Fruit fly (Drosophila melanogaster) whole organism, embryonic: ENCODE results near the gene Obp99c.

Experiments used
- Abd-B ChIP-seq: fragments of 200-800 bp; sonication (Bioruptor generic); optimal IDR thresholded peaks from 2 replicates; lab custom pipeline; 2018; ENCODE audit warnings: missing biosample characterization, mild to moderate bottlenecking, missing genetic modification characterization, moderate library complexity
- Antp ChIP-seq: fragments of 200-800 bp; sonication (Bioruptor generic); optimal IDR thresholded peaks from 3 replicates; lab custom pipeline; 2016; ENCODE audit warnings: missing biosample characterization, missing genetic modification characterization
- Atf-2 ChIP-seq: fragments of 200-800 bp; sonication (Bioruptor generic); optimal IDR thresholded peaks from 2 replicates; lab custom pipeline; 2016; ENCODE audit warnings: missing biosample characterization, missing genetic modification characterization
- Atf6 ChIP-seq: fragments of 200-800 bp; sonication (Bioruptor generic); IDR thresholded peaks from 2 replicates; pipeline ENCODE4 v1.3.6; 2022; ENCODE audit warnings: missing biosample characterization, missing genetic modification characterization
- Awh ChIP-seq: fragments of 200-800 bp; sonication (Bioruptor generic); IDR thresholded peaks from 2 replicates; pipeline ENCODE4, ENCODE4 v1.3.6; 2022; ENCODE audit warnings: missing biosample characterization, missing genetic modification characterization
- CG10274 ChIP-seq: fragments of 200-800 bp; sonication (Bioruptor generic); optimal IDR thresholded peaks from 3 replicates; lab custom pipeline; 2017; ENCODE audit warnings: missing biosample characterization, mild to moderate bottlenecking, missing genetic modification characterization
- CG12391 ChIP-seq: fragments of 200-800 bp; sonication (Bioruptor generic); optimal IDR thresholded peaks from 3 replicates; lab custom pipeline; 2018; ENCODE audit warnings: missing biosample characterization, mild to moderate bottlenecking, missing genetic modification characterization, moderate library complexity
- CG12769 ChIP-seq: fragments of 200-800 bp; sonication (Bioruptor generic); optimal IDR thresholded peaks from 2 replicates; lab custom pipeline; 2019; ENCODE audit warnings: missing biosample characterization, mild to moderate bottlenecking, missing genetic modification characterization, moderate library complexity
- CG15269 ChIP-seq: fragments of 200-800 bp; sonication (Bioruptor generic); optimal IDR thresholded peaks from 2 replicates; lab custom pipeline; 2018; ENCODE audit warnings: missing biosample characterization, mild to moderate bottlenecking, missing genetic modification characterization, moderate library complexity
- CG17186 ChIP-seq: fragments of 200-800 bp; sonication (Bioruptor generic); optimal IDR thresholded peaks from 3 replicates; lab custom pipeline; 2017; ENCODE audit warnings: missing biosample characterization, missing genetic modification reagents, missing genetic modification characterization
- CG17802 ChIP-seq: fragments of 200-800 bp; sonication (Bioruptor generic); optimal IDR thresholded peaks from 2 replicates; lab custom pipeline; 2018; ENCODE audit warnings: missing biosample characterization, mild to moderate bottlenecking, missing genetic modification characterization, moderate library complexity
- CG32532 ChIP-seq: fragments of 200-800 bp; sonication (Bioruptor generic); IDR thresholded peaks from 2 replicates; pipeline ENCODE4 v1.3.6; 2022; ENCODE audit warnings: missing biosample characterization, missing genetic modification characterization
- CG3726 ChIP-seq: fragments of 200-800 bp; sonication (Bioruptor generic); IDR thresholded peaks from 3 replicates; pipeline ENCODE4, ENCODE4 v1.3.6; 2022; ENCODE audit warnings: missing biosample characterization, missing genetic modification characterization
- CG4404 ChIP-seq: fragments of 200-800 bp; sonication (Bioruptor generic); IDR thresholded peaks from 2 replicates; pipeline ENCODE4 v1.3.6; 2022; ENCODE audit warnings: missing biosample characterization, missing genetic modification characterization
- CG4730 ChIP-seq: fragments of 200-800 bp; sonication (Bioruptor generic); IDR thresholded peaks from 2 replicates; pipeline ENCODE4 v1.3.6; 2022; ENCODE audit warnings: missing biosample characterization, missing genetic modification characterization
- CG6272 ChIP-seq: fragments of 200-800 bp; sonication (Bioruptor generic); IDR thresholded peaks from 2 replicates; pipeline ENCODE4 v1.3.6; 2022; ENCODE audit warnings: missing biosample characterization, missing genetic modification characterization
- CG7271 ChIP-seq: fragments of 200-800 bp; sonication (Bioruptor generic); optimal IDR thresholded peaks from 2 replicates; lab custom pipeline; 2018; ENCODE audit warnings: missing biosample characterization, mild to moderate bottlenecking, missing genetic modification characterization, moderate library complexity
- CG7786 ChIP-seq: fragments of 200-800 bp; sonication (Bioruptor generic); optimal IDR thresholded peaks from 2 replicates; lab custom pipeline; 2016; ENCODE audit warnings: missing biosample characterization, missing genetic modification characterization
- CG9437 ChIP-seq: fragments of 200-800 bp; sonication (Bioruptor generic); optimal IDR thresholded peaks from 2 replicates; lab custom pipeline; 2018; ENCODE audit warnings: missing biosample characterization, mild to moderate bottlenecking, missing genetic modification characterization
- CrebB ChIP-seq: fragments of 200-800 bp; sonication (Bioruptor generic); optimal IDR thresholded peaks from 3 replicates; lab custom pipeline; 2018; ENCODE audit warnings: missing biosample characterization, mild to moderate bottlenecking, missing genetic modification characterization
- D19B ChIP-seq: fragments of 200-800 bp; sonication (Bioruptor generic); optimal IDR thresholded peaks from 2 replicates; lab custom pipeline; 2017; ENCODE audit warnings: missing biosample characterization, mild to moderate bottlenecking, missing genetic modification characterization
- Dfd ChIP-seq, 2 experiments: fragments of >200 bp; optimal IDR thresholded peaks; 2 replicates each; lab custom pipeline; 2017; ENCODE audit warnings: missing biosample characterization in 2 of 2, missing genetic modification characterization in 2 of 2
- Fer2 ChIP-seq: fragments of 200-800 bp; sonication (Bioruptor generic); optimal IDR thresholded peaks from 2 replicates; lab custom pipeline; 2018; ENCODE audit warnings: missing biosample characterization, mild to moderate bottlenecking, missing genetic modification characterization, moderate library complexity
- Hr3 ChIP-seq: fragments of 200-800 bp; sonication (Bioruptor generic); optimal IDR thresholded peaks from 3 replicates; lab custom pipeline; 2016; ENCODE audit warnings: missing biosample characterization, missing genetic modification characterization
- NC2α ChIP-seq: fragments of 200-800 bp; sonication (Bioruptor generic); optimal IDR thresholded peaks from 2 replicates; lab custom pipeline; 2016; ENCODE audit warnings: missing biosample characterization, missing genetic modification characterization
- NK7.1 ChIP-seq: fragments of 200-800 bp; sonication (Bioruptor generic); optimal IDR thresholded peaks from 3 replicates; lab custom pipeline; 2016; ENCODE audit warnings: missing biosample characterization, missing genetic modification characterization
- Optix ChIP-seq: fragments of 200-800 bp; sonication (Bioruptor generic); IDR thresholded peaks from 3 replicates; pipeline ENCODE4 v1.3.6; 2022; ENCODE audit warnings: missing biosample characterization, missing genetic modification characterization
- Poxn ChIP-seq: fragments of 200-800 bp; sonication (Bioruptor generic); IDR thresholded peaks from 2 replicates; pipeline ENCODE4 v1.3.6; 2022; ENCODE audit warnings: missing biosample characterization, missing genetic modification characterization
- Ptx1 ChIP-seq: fragments of 200-800 bp; sonication (Bioruptor generic); IDR thresholded peaks from 2 replicates; pipeline ENCODE4 v1.3.6; 2022; ENCODE audit warnings: missing biosample characterization, missing genetic modification characterization
- Rx ChIP-seq: fragments of 200-800 bp; sonication (Bioruptor generic); IDR thresholded peaks from 2 replicates; pipeline ENCODE4 v1.3.6; 2022; ENCODE audit warnings: missing biosample characterization, missing genetic modification characterization
- Side ChIP-seq: fragments of 200-800 bp; sonication (Bioruptor generic); optimal IDR thresholded peaks from 2 replicates; lab custom pipeline; 2016; ENCODE audit warnings: missing biosample characterization, missing genetic modification characterization
- Sox100B ChIP-seq: fragments of 200-800 bp; sonication (Bioruptor generic); optimal IDR thresholded peaks from 3 replicates; lab custom pipeline; 2018; ENCODE audit warnings: missing biosample characterization, mild to moderate bottlenecking, missing genetic modification characterization
- Stat92E ChIP-seq, 3 experiments: fragments of >200 bp in 2 of 3; fragments of 200-800 bp in 1 of 3; sonication (Bioruptor generic) in 1 of 3; optimal IDR thresholded peaks; 2 replicates each; lab custom pipeline; 2017 to 2019; ENCODE audit warnings: missing biosample characterization in 3 of 3, missing genetic modification characterization in 3 of 3, mild to moderate bottlenecking in 1 of 3, moderate library complexity in 1 of 3
- YL-1 ChIP-seq: fragments of 200-800 bp; sonication (Bioruptor generic); optimal IDR thresholded peaks from 3 replicates; lab custom pipeline; 2017; ENCODE audit warnings: missing biosample characterization, mild to moderate bottlenecking, missing genetic modification characterization
- ab ChIP-seq: fragments of 200-800 bp; sonication (Bioruptor generic); optimal IDR thresholded peaks from 2 replicates; lab custom pipeline; 2016; ENCODE audit warnings: missing biosample characterization, missing genetic modification characterization
- amos ChIP-seq: fragments of 200-800 bp; sonication (Bioruptor generic); IDR thresholded peaks from 2 replicates; pipeline ENCODE4 v1.3.6; 2022; ENCODE audit warnings: missing biosample characterization, missing genetic modification characterization; ENCODE audit not compliant: partially characterized antibody
- ap ChIP-seq: fragments of 200-800 bp; sonication (Bioruptor generic); IDR thresholded peaks from 2 replicates; pipeline ENCODE4 v1.3.6; 2022; ENCODE audit warnings: missing biosample characterization, missing genetic modification characterization
- cad ChIP-seq: fragments of >200 bp; optimal IDR thresholded peaks from 2 replicates; lab custom pipeline; 2017; ENCODE audit warnings: missing biosample characterization, missing genetic modification characterization
- dan ChIP-seq: fragments of 200-800 bp; sonication (Bioruptor generic); IDR thresholded peaks from 2 replicates; pipeline ENCODE4 v1.3.6; 2022; ENCODE audit warnings: missing biosample characterization, missing genetic modification characterization
- dmrt11E ChIP-seq: fragments of 200-800 bp; sonication (Bioruptor generic); optimal IDR thresholded peaks from 3 replicates; lab custom pipeline; 2018; ENCODE audit warnings: missing biosample characterization, mild to moderate bottlenecking, missing genetic modification characterization, moderate library complexity
- gfzf ChIP-seq: fragments of 200-800 bp; sonication (Bioruptor generic); optimal IDR thresholded peaks from 2 replicates; lab custom pipeline; 2016; ENCODE audit warnings: missing biosample characterization, mild to moderate bottlenecking, missing genetic modification characterization, moderate library complexity
- lab ChIP-seq: fragments of 200-800 bp; sonication (Bioruptor generic); optimal IDR thresholded peaks from 3 replicates; lab custom pipeline; 2017; ENCODE audit warnings: missing biosample characterization, missing genetic modification characterization, mild to moderate bottlenecking, moderate library complexity, missing genetic modification reagents
- pita ChIP-seq: fragments of 200-800 bp; sonication (Bioruptor generic); optimal IDR thresholded peaks from 2 replicates; lab custom pipeline; 2017; ENCODE audit warnings: missing biosample characterization, mild to moderate bottlenecking, missing genetic modification characterization
- pnt ChIP-seq: fragments of 200-800 bp; sonication (Bioruptor generic); optimal IDR thresholded peaks from 3 replicates; lab custom pipeline; 2016; ENCODE audit warnings: missing biosample characterization, missing genetic modification characterization
- pros ChIP-seq: fragments of 200-800 bp; sonication (Bioruptor generic); optimal IDR thresholded peaks from 3 replicates; lab custom pipeline; 2019; ENCODE audit warnings: missing biosample characterization, mild to moderate bottlenecking, missing genetic modification characterization, moderate library complexity
- psq ChIP-seq: fragments of 200-800 bp; sonication (Bioruptor generic); optimal IDR thresholded peaks from 2 replicates; lab custom pipeline; 2017; ENCODE audit warnings: missing biosample characterization, missing genetic modification characterization
- sisA ChIP-seq: fragments of 200-800 bp; sonication (Bioruptor generic); IDR thresholded peaks from 2 replicates; pipeline ENCODE4 v1.3.6; 2022; ENCODE audit warnings: missing biosample characterization, missing genetic modification characterization
- stc ChIP-seq: fragments of 200-800 bp; sonication (Bioruptor generic); IDR thresholded peaks from 2 replicates; pipeline ENCODE4 v1.3.6; 2022; ENCODE audit warnings: missing biosample characterization, missing genetic modification characterization
- unpg ChIP-seq: fragments of 200-800 bp; sonication (Bioruptor generic); optimal IDR thresholded peaks from 3 replicates; lab custom pipeline; 2018; ENCODE audit warnings: missing biosample characterization, mild to moderate bottlenecking, missing genetic modification characterization, moderate library complexity
- zen2 ChIP-seq: fragments of 200-800 bp; sonication (Bioruptor generic); IDR thresholded peaks from 3 replicates; pipeline ENCODE4 v1.3.6; 2022; ENCODE audit warnings: missing biosample characterization, missing genetic modification characterization; ENCODE audit not compliant: partially characterized antibody
- zfh2 ChIP-seq: fragments of 200-800 bp; sonication (Bioruptor generic); optimal IDR thresholded peaks from 2 replicates; lab custom pipeline; 2016; ENCODE audit warnings: missing biosample characterization, missing genetic modification characterization

Gene Obp99c

dm6 chr3R:29675333-29675732 lies 13.8 kb downstream of the Obp99c start, which contains the start of the genes Bub3 and Cap-D2 (continued):
- TF ChIP-seq pita (GFP tag; lab: Kevin White, UChicago) = no peak
- peak; percentile 16 for TF ChIP-seq CG17186 (GFP tag; lab: Kevin White, UChicago)
- TF ChIP-seq NK7.1 (GFP tag; lab: Kevin White, UChicago) = no peak
- TF ChIP-seq CrebB (tag; lab: Kevin White, UChicago) = peak; percentile 48
- TF ChIP-seq CG32532 (GFP tag; lab: Robert Waterston, UW) = peak; percentile 67
- peak; percentile 63; the same call in 2 of the 3 replicates for TF ChIP-seq Optix
- TF ChIP-seq Awh (GFP tag; lab: Robert Waterston, UW) = no peak
- peak; percentile 61; the same call in 1 of the 3 replicates for TF ChIP-seq zen2 (GFP tag; lab: Robert Waterston, UW)
- TF ChIP-seq CG15269 (tag; lab: Kevin White, UChicago) = no peak
- peak; percentile 8; the same call in 1 of the 2 replicates for TF ChIP-seq CG4730 (GFP tag; lab: Robert Waterston, UW)
- peak; percentile 73 for TF ChIP-seq lab (GFP tag; lab: Kevin White, UChicago)
- peak; percentile 39 for TF ChIP-seq CG7271
- peak; percentile 19 for TF ChIP-seq NC2α (GFP tag; lab: Kevin White, UChicago)
- TF ChIP-seq Hr3 (GFP tag; lab: Kevin White, UChicago) = peak; percentile 59
- TF ChIP-seq Fer2 = peak; percentile 23
- peak; percentile 34; the same call in 1 of the 2 replicates for TF ChIP-seq Rx
- no peak for TF ChIP-seq CG10274
- peak; percentile 58 for TF ChIP-seq CG7786
- peak; percentile 45 for TF ChIP-seq CG4404 (GFP tag; lab: Robert Waterston, UW)
- no peak for TF ChIP-seq cad
- TF ChIP-seq Sox100B (GFP tag; lab: Kevin White, UChicago) = no peak
- TF ChIP-seq Antp (GFP tag; lab: Kevin White, UChicago) = peak; percentile 71
- TF ChIP-seq CG12391 (tag; lab: Kevin White, UChicago) = peak; percentile 79
- peak; percentile 69 for TF ChIP-seq Atf-2
- TF ChIP-seq unpg (GFP tag; lab: Kevin White, UChicago) = peak; percentile 74
- TF ChIP-seq D19B (GFP tag; lab: Kevin White, UChicago) = no peak
- no peak for TF ChIP-seq pros (GFP tag; lab: Kevin White, UChicago)
- peak; percentile 67 for TF ChIP-seq dmrt11E (tag; lab: Kevin White, UChicago)
- TF ChIP-seq stc (GFP tag; lab: Robert Waterston, UW) = peak; percentile 27; the same call in 1 of the 2 replicates
- TF ChIP-seq Dfd (GFP tag; optimal IDR thresholded peaks at IDR 0.05; lab: Kevin White, UChicago) = no peak
- peak; percentile 76 for TF ChIP-seq Atf6 (GFP tag; lab: Robert Waterston, UW)
- peak; percentile 41; the same call in 1 of the 2 replicates for TF ChIP-seq Ptx1 (GFP tag; lab: Robert Waterston, UW)
- TF ChIP-seq ab (GFP tag; lab: Kevin White, UChicago) = no peak
- TF ChIP-seq zfh2 (GFP tag; lab: Kevin White, UChicago) = peak; percentile 63
- TF ChIP-seq Abd-B (GFP tag; lab: Kevin White, UChicago) = peak; percentile 69
- no peak for TF ChIP-seq Poxn (GFP tag; lab: Robert Waterston, UW)
- TF ChIP-seq CG12769 (tag; lab: Kevin White, UChicago) = no peak
- TF ChIP-seq CG9437 (GFP tag; lab: Kevin White, UChicago) = peak; percentile 31
- TF ChIP-seq Stat92E (GFP tag; optimal IDR thresholded peaks at IDR 0.05; lab: Kevin White, UChicago) = no peak
- no peak for TF ChIP-seq dan (GFP tag; lab: Robert Waterston, UW)
- TF ChIP-seq sisA (GFP tag; lab: Robert Waterston, UW) = peak; percentile 71
- peak; percentile 65; the same call in 1 of the 2 replicates for TF ChIP-seq ap (GFP tag; lab: Robert Waterston, UW)
- TF ChIP-seq gfzf (GFP tag; lab: Kevin White, UChicago) = peak; percentile 20
- peak; percentile 37 for TF ChIP-seq CG17802 (tag; lab: Kevin White, UChicago)
- peak; percentile 43; the same call in 1 of the 2 replicates for TF ChIP-seq CG6272 (GFP tag; lab: Robert Waterston, UW)
- TF ChIP-seq amos (GFP tag; lab: Robert Waterston, UW) = peak; percentile 70
- no peak for TF ChIP-seq CG3726 (GFP tag; lab: Robert Waterston, UW)
- peak; percentile 67 for TF ChIP-seq pnt (GFP tag; lab: Kevin White, UChicago)
- peak; percentile 79 for TF ChIP-seq Side (GFP tag; lab: Kevin White, UChicago)
- peak; percentile 41 for TF ChIP-seq YL-1 (GFP tag; lab: Kevin White, UChicago)
- no peak for TF ChIP-seq psq (GFP tag; lab: Kevin White, UChicago)
